Fruit fly (Drosophila melanogaster) whole organism, embryonic: Measurements from ENCODE around the gene Bcat.

Experiments used
- Abd-B ChIP-seq: fragments of 200-800 bp; sonication (Bioruptor generic); optimal IDR thresholded peaks from 2 replicates; lab custom pipeline; 2018; ENCODE audit warnings: missing biosample characterization, mild to moderate bottlenecking, missing genetic modification characterization, moderate library complexity
- Atf6 ChIP-seq: fragments of 200-800 bp; sonication (Bioruptor generic); IDR thresholded peaks from 2 replicates; pipeline ENCODE4 v1.3.6; 2022; ENCODE audit warnings: missing biosample characterization, missing genetic modification characterization
- Bgb ChIP-seq: fragments of 200-800 bp; sonication (Bioruptor generic); IDR thresholded peaks from 2 replicates; pipeline ENCODE4 v1.3.6; 2022; ENCODE audit warnings: missing biosample characterization, missing genetic modification characterization; ENCODE audit not compliant: partially characterized antibody
- CG1024 ChIP-seq: fragments of 200-800 bp; sonication (Bioruptor generic); IDR thresholded peaks from 2 replicates; pipeline ENCODE4 v1.3.6; 2022; ENCODE audit warnings: missing biosample characterization, missing genetic modification characterization
- CG12942 ChIP-seq: fragments of 200-800 bp; sonication (Bioruptor generic); optimal IDR thresholded peaks from 3 replicates; lab custom pipeline; 2016; ENCODE audit warnings: missing biosample characterization, missing genetic modification characterization
- CG13123 ChIP-seq: fragments of 200-800 bp; sonication (Bioruptor generic); optimal IDR thresholded peaks from 2 replicates; lab custom pipeline; 2016; ENCODE audit warnings: missing biosample characterization, missing genetic modification characterization
- CG13624 ChIP-seq: fragments of 200-800 bp; sonication (Bioruptor generic); optimal IDR thresholded peaks from 2 replicates; lab custom pipeline; 2016; ENCODE audit warnings: missing biosample characterization, missing genetic modification characterization
- CG14441 ChIP-seq: fragments of 200-800 bp; sonication (Bioruptor generic); IDR thresholded peaks from 2 replicates; pipeline ENCODE4 v1.3.6; 2022; ENCODE audit warnings: missing biosample characterization, missing genetic modification characterization
- CG14667 ChIP-seq: fragments of 200-800 bp; sonication (Bioruptor generic); IDR thresholded peaks from 2 replicates; pipeline ENCODE4 v1.3.6; 2022; ENCODE audit warnings: missing biosample characterization, missing genetic modification characterization
- CG15011 ChIP-seq: fragments of 200-800 bp; sonication (Bioruptor generic); optimal IDR thresholded peaks from 3 replicates; lab custom pipeline; 2018; ENCODE audit warnings: missing biosample characterization, mild to moderate bottlenecking, missing genetic modification characterization
- CG1647 ChIP-seq: fragments of 200-800 bp; sonication (Bioruptor generic); optimal IDR thresholded peaks from 3 replicates; lab custom pipeline; 2016; ENCODE audit warnings: missing biosample characterization, missing genetic modification characterization
- CG17186 ChIP-seq: fragments of 200-800 bp; sonication (Bioruptor generic); optimal IDR thresholded peaks from 3 replicates; lab custom pipeline; 2017; ENCODE audit warnings: missing biosample characterization, missing genetic modification reagents, missing genetic modification characterization
- CG18476 ChIP-seq: fragments of 200-800 bp; sonication (Bioruptor generic); optimal IDR thresholded peaks from 2 replicates; lab custom pipeline; 2016; ENCODE audit warnings: missing biosample characterization, mild to moderate bottlenecking, missing genetic modification characterization
- CG18599 ChIP-seq: fragments of 200-800 bp; sonication (Bioruptor generic); optimal IDR thresholded peaks from 3 replicates; lab custom pipeline; 2017; ENCODE audit warnings: missing biosample characterization, missing genetic modification characterization, mild to moderate bottlenecking, moderate library complexity, missing genetic modification reagents
- CG2120 ChIP-seq: fragments of 200-800 bp; sonication (Bioruptor generic); optimal IDR thresholded peaks from 3 replicates; lab custom pipeline; 2016; ENCODE audit warnings: missing biosample characterization, missing genetic modification characterization
- CG2202 ChIP-seq: fragments of 200-800 bp; sonication (Bioruptor generic); optimal IDR thresholded peaks from 2 replicates; lab custom pipeline; 2018; ENCODE audit warnings: missing biosample characterization, mild to moderate bottlenecking, missing genetic modification characterization
- CG2678 ChIP-seq: fragments of 200-800 bp; sonication (Bioruptor generic); optimal IDR thresholded peaks from 3 replicates; lab custom pipeline; 2019; ENCODE audit warnings: missing biosample characterization, mild to moderate bottlenecking, missing genetic modification characterization, moderate library complexity
- CG2875 ChIP-seq: fragments of 200-800 bp; sonication (Bioruptor generic); optimal IDR thresholded peaks from 2 replicates; lab custom pipeline; 2017; ENCODE audit warnings: missing biosample characterization, mild to moderate bottlenecking, missing genetic modification characterization, missing genetic modification reagents
- CG31224 ChIP-seq: fragments of 200-800 bp; sonication (Bioruptor generic); IDR thresholded peaks from 2 replicates; pipeline ENCODE4 v1.3.6; 2022; ENCODE audit warnings: missing biosample characterization, missing genetic modification characterization
- CG3995 ChIP-seq: fragments of 200-800 bp; sonication (Bioruptor generic); optimal IDR thresholded peaks from 3 replicates; lab custom pipeline; 2016; ENCODE audit warnings: missing biosample characterization, missing genetic modification characterization
- CG8944 ChIP-seq: fragments of 200-800 bp; sonication (Bioruptor generic); optimal IDR thresholded peaks from 3 replicates; lab custom pipeline; 2016; ENCODE audit warnings: missing biosample characterization, missing genetic modification characterization
- CG9609 ChIP-seq: fragments of 200-800 bp; sonication (Bioruptor generic); optimal IDR thresholded peaks from 3 replicates; lab custom pipeline; 2016; ENCODE audit warnings: missing biosample characterization, missing genetic modification characterization
- CG9876 ChIP-seq: fragments of 200-800 bp; sonication (Bioruptor generic); optimal IDR thresholded peaks from 2 replicates; lab custom pipeline; 2016; ENCODE audit warnings: missing biosample characterization, missing genetic modification characterization
- CG9932 ChIP-seq: fragments of 200-800 bp; sonication (Bioruptor generic); IDR thresholded peaks from 2 replicates; pipeline ENCODE4 v1.3.6; 2022; ENCODE audit warnings: missing biosample characterization, missing genetic modification characterization
- Dek ChIP-seq: fragments of 200-800 bp; sonication (Bioruptor generic); optimal IDR thresholded peaks from 3 replicates; lab custom pipeline; 2019; ENCODE audit warnings: missing biosample characterization, mild to moderate bottlenecking, missing genetic modification characterization, moderate library complexity
- Dp ChIP-seq: fragments of 200-800 bp; sonication (Bioruptor generic); optimal IDR thresholded peaks from 2 replicates; lab custom pipeline; 2018; ENCODE audit warnings: missing biosample characterization, mild to moderate bottlenecking, missing genetic modification characterization, moderate library complexity
- Elba2 ChIP-seq: fragments of 200-800 bp; sonication (Bioruptor generic); optimal IDR thresholded peaks from 3 replicates; lab custom pipeline; 2016; ENCODE audit warnings: missing biosample characterization, missing genetic modification characterization
- Fer3 ChIP-seq: fragments of 200-800 bp; sonication (Bioruptor generic); optimal IDR thresholded peaks from 2 replicates; lab custom pipeline; 2018; ENCODE audit warnings: missing biosample characterization, mild to moderate bottlenecking, missing genetic modification characterization, moderate library complexity
- Gsc ChIP-seq: fragments of 200-800 bp; sonication (Bioruptor generic); IDR thresholded peaks from 2 replicates; pipeline ENCODE4 v1.3.6; 2022; ENCODE audit warnings: missing biosample characterization, missing genetic modification characterization
- H2.0 ChIP-seq: fragments of 200-800 bp; sonication (Bioruptor generic); IDR thresholded peaks from 2 replicates; pipeline ENCODE4 v1.3.6; 2022; ENCODE audit warnings: missing biosample characterization, missing genetic modification characterization
- HLH3B ChIP-seq: fragments of 200-800 bp; sonication (Bioruptor generic); IDR thresholded peaks from 2 replicates; pipeline ENCODE4 v1.3.6; 2022; ENCODE audit warnings: missing biosample characterization, missing genetic modification characterization
- HLH4C ChIP-seq: fragments of 200-800 bp; sonication (Bioruptor generic); IDR thresholded peaks from 3 replicates; pipeline ENCODE4 v1.3.6; 2022; ENCODE audit warnings: missing biosample characterization, missing genetic modification characterization; ENCODE audit not compliant: partially characterized antibody
- HmgD ChIP-seq: fragments of 200-800 bp; sonication (Bioruptor generic); optimal IDR thresholded peaks from 3 replicates; lab custom pipeline; 2016; ENCODE audit warnings: missing biosample characterization, missing genetic modification characterization
- Hr3 ChIP-seq: fragments of 200-800 bp; sonication (Bioruptor generic); optimal IDR thresholded peaks from 3 replicates; lab custom pipeline; 2016; ENCODE audit warnings: missing biosample characterization, missing genetic modification characterization
- Lhr ChIP-seq: fragments of 200-800 bp; sonication (Bioruptor generic); optimal IDR thresholded peaks from 3 replicates; lab custom pipeline; 2017; ENCODE audit warnings: mild to moderate bottlenecking, missing biosample characterization, missing genetic modification reagents, missing genetic modification characterization
- Max ChIP-seq: fragments of 200-800 bp; sonication (Bioruptor generic); optimal IDR thresholded peaks from 2 replicates; lab custom pipeline; 2016; ENCODE audit warnings: missing biosample characterization, mild to moderate bottlenecking, missing genetic modification characterization
- Nf-YB ChIP-seq: fragments of 200-800 bp; sonication (Bioruptor generic); optimal IDR thresholded peaks from 3 replicates; lab custom pipeline; 2019; ENCODE audit warnings: missing biosample characterization, mild to moderate bottlenecking, missing genetic modification characterization, moderate library complexity
- Oli ChIP-seq: fragments of 200-800 bp; sonication (Bioruptor generic); optimal IDR thresholded peaks from 2 replicates; lab custom pipeline; 2018; ENCODE audit warnings: missing biosample characterization, mild to moderate bottlenecking, missing genetic modification characterization, moderate library complexity
- abd-A ChIP-seq: fragments of 200-800 bp; sonication (Bioruptor generic); optimal IDR thresholded peaks from 3 replicates; lab custom pipeline; 2019; ENCODE audit warnings: missing biosample characterization, mild to moderate bottlenecking, missing genetic modification characterization, moderate library complexity
- chm ChIP-seq: fragments of 200-800 bp; sonication (Bioruptor generic); IDR thresholded peaks from 2 replicates; pipeline ENCODE4 v1.3.6; 2022; ENCODE audit warnings: missing biosample characterization, missing genetic modification characterization
- danr ChIP-seq: fragments of 200-800 bp; sonication (Bioruptor generic); IDR thresholded peaks from 2 replicates; pipeline ENCODE4 v1.3.6; 2022; ENCODE audit warnings: missing biosample characterization, missing genetic modification characterization
- dmrt11E ChIP-seq: fragments of 200-800 bp; sonication (Bioruptor generic); optimal IDR thresholded peaks from 3 replicates; lab custom pipeline; 2018; ENCODE audit warnings: missing biosample characterization, mild to moderate bottlenecking, missing genetic modification characterization, moderate library complexity
- ind ChIP-seq: fragments of 200-800 bp; sonication (Bioruptor generic); optimal IDR thresholded peaks from 3 replicates; lab custom pipeline; 2016; ENCODE audit warnings: missing biosample characterization, missing genetic modification characterization
- otp ChIP-seq: fragments of 200-800 bp; sonication (Bioruptor generic); IDR thresholded peaks from 3 replicates; pipeline ENCODE4, ENCODE4 v1.3.6; 2022; ENCODE audit warnings: missing biosample characterization, missing genetic modification characterization
- pan ChIP-seq, 4 experiments: fragments of >200 bp in 3 of 4; fragments of 200-800 bp in 1 of 4; sonication (Bioruptor generic) in 1 of 4; optimal IDR thresholded peaks in 3 of 4; IDR thresholded peaks in 1 of 4; 2 replicates each; pipeline versions ENCODE4 v1.3.6 to Lab custom; 2017 to 2022; ENCODE audit warnings: missing biosample characterization in 2 of 4, missing genetic modification characterization in 2 of 4, mixed read lengths in 1 of 4
- peb ChIP-seq: fragments of 200-800 bp; sonication (Bioruptor generic); IDR thresholded peaks from 2 replicates; pipeline ENCODE4 v1.3.6; 2022; ENCODE audit warnings: missing biosample characterization, missing genetic modification characterization
- psq ChIP-seq: fragments of 200-800 bp; sonication (Bioruptor generic); optimal IDR thresholded peaks from 2 replicates; lab custom pipeline; 2017; ENCODE audit warnings: missing biosample characterization, missing genetic modification characterization
- pzg ChIP-seq: fragments of 200-800 bp; sonication (Bioruptor generic); optimal IDR thresholded peaks from 3 replicates; lab custom pipeline; 2018; ENCODE audit warnings: missing biosample characterization, mild to moderate bottlenecking, missing genetic modification characterization, moderate library complexity
- row ChIP-seq: fragments of 200-800 bp; sonication (Bioruptor generic); IDR thresholded peaks from 3 replicates; pipeline ENCODE4 v1.3.6; 2022; ENCODE audit warnings: missing biosample characterization, missing genetic modification characterization
- run ChIP-seq: fragments of 200-800 bp; sonication (Bioruptor generic); optimal IDR thresholded peaks from 3 replicates; lab custom pipeline; 2018; ENCODE audit warnings: missing biosample characterization, mild to moderate bottlenecking, missing genetic modification characterization
- sim ChIP-seq: fragments of 200-800 bp; sonication (Bioruptor generic); IDR thresholded peaks from 2 replicates; pipeline ENCODE4 v1.3.6; 2022; ENCODE audit warnings: missing biosample characterization, missing genetic modification characterization
- tgo ChIP-seq: fragments of 200-800 bp; sonication (Bioruptor generic); IDR thresholded peaks from 3 replicates; pipeline ENCODE4 v1.3.6; 2022; ENCODE audit warnings: missing biosample characterization, missing genetic modification characterization
- usp ChIP-seq: fragments of >200 bp; optimal IDR thresholded peaks from 2 replicates; lab custom pipeline; 2017; ENCODE audit warnings: missing biosample characterization, missing genetic modification characterization

The Bcat gene

dm6 chrX:13376520-13376919, 20.2 kb upstream of the Bcat start (continued):
- TF ChIP-seq danr: no peak
- no peak for TF ChIP-seq H2.0 (GFP tag; lab: Robert Waterston, UW)
- TF ChIP-seq usp (GFP tag; lab: Kevin White, UChicago): no peak
- no peak for TF ChIP-seq psq (GFP tag; lab: Kevin White, UChicago)
- peak; percentile 15 for TF ChIP-seq CG9609 (GFP tag; lab: Kevin White, UChicago)
- TF ChIP-seq CG17186 (GFP tag; lab: Kevin White, UChicago): no peak
- TF ChIP-seq CG13624 (GFP tag; lab: Kevin White, UChicago): no peak
- TF ChIP-seq CG1647: no peak
- no peak for TF ChIP-seq CG3995 (GFP tag; lab: Kevin White, UChicago)
- TF ChIP-seq Elba2: no peak
- no peak for TF ChIP-seq HLH3B (GFP tag; lab: Robert Waterston, UW)
- TF ChIP-seq Lhr (GFP tag; lab: Kevin White, UChicago): no peak
- TF ChIP-seq ind: peak; percentile 3
- no peak for TF ChIP-seq CG9876 (GFP tag; lab: Kevin White, UChicago)
- TF ChIP-seq Dp (GFP tag; lab: Kevin White, UChicago): no peak
- no peak for TF ChIP-seq CG31224
- TF ChIP-seq CG14667 (GFP tag; lab: Robert Waterston, UW): no peak
- no peak for TF ChIP-seq Bgb (GFP tag; lab: Robert Waterston, UW)
- TF ChIP-seq CG2120: peak; percentile 71
- peak; percentile 51; the same call in 2 of the 3 replicates for TF ChIP-seq row (GFP tag; lab: Robert Waterston, UW)
- no peak for TF ChIP-seq CG2202
- TF ChIP-seq Nf-YB (GFP tag; lab: Kevin White, UChicago): no peak
- no peak for TF ChIP-seq CG13123 (GFP tag; lab: Kevin White, UChicago)
- no peak for TF ChIP-seq CG1024 (GFP tag; lab: Robert Waterston, UW)
- no peak for TF ChIP-seq CG8944 (GFP tag; lab: Kevin White, UChicago)
- no peak for TF ChIP-seq Abd-B (GFP tag; lab: Kevin White, UChicago)
- TF ChIP-seq HmgD (GFP tag; lab: Kevin White, UChicago): no peak
- peak; percentile 6 for TF ChIP-seq CG15011 (GFP tag; lab: Kevin White, UChicago)
- TF ChIP-seq abd-A: no peak
- TF ChIP-seq chm (GFP tag; lab: Robert Waterston, UW): no peak
- no peak for TF ChIP-seq run
- TF ChIP-seq CG14441 (GFP tag; lab: Robert Waterston, UW): no peak

- no peak for TF ChIP-seq peb (GFP tag; lab: Robert Waterston, UW)
- TF ChIP-seq Elba2: no peak
- TF ChIP-seq CG18599 (GFP tag; lab: Kevin White, UChicago): peak; percentile 39
- TF ChIP-seq pzg (GFP tag; lab: Kevin White, UChicago): peak; percentile 14
- no peak for TF ChIP-seq Gsc (GFP tag; lab: Robert Waterston, UW)
- TF ChIP-seq pan (optimal IDR thresholded peaks at IDR 0.05; lab: Kevin White, UChicago): no peak
- TF ChIP-seq pan (GFP tag; optimal IDR thresholded peaks at IDR 0.05 in 1 of 2, IDR thresholded peaks at IDR 0.05 in 1 of 2): peak in 1 of 2 experiments; percentile 63
- TF ChIP-seq CG2678: peak; percentile 39
- peak; percentile 26 for TF ChIP-seq CG12942 (GFP tag; lab: Kevin White, UChicago)
- peak; percentile 64; the same call in 1 of the 3 replicates for TF ChIP-seq otp
- no peak for TF ChIP-seq HLH4C
- peak; percentile 51 for TF ChIP-seq Dek (tag; lab: Kevin White, UChicago)
- peak; percentile 77 for TF ChIP-seq CG9932
- no peak for TF ChIP-seq dmrt11E (tag; lab: Kevin White, UChicago)
- TF ChIP-seq CG18476: no peak
- TF ChIP-seq Atf6 (GFP tag; lab: Robert Waterston, UW): peak; percentile 62
- TF ChIP-seq sim (GFP tag; lab: Robert Waterston, UW): no peak
- TF ChIP-seq Max (GFP tag; lab: Kevin White, UChicago): peak; percentile 32
- TF ChIP-seq tgo: no peak
- no peak for TF ChIP-seq CG2875 (GFP tag; lab: Kevin White, UChicago)
- TF ChIP-seq Fer3: peak; percentile 32
- TF ChIP-seq Oli (tag; lab: Kevin White, UChicago): peak; percentile 4
- TF ChIP-seq Hr3 (GFP tag; lab: Kevin White, UChicago): peak; percentile 27
These were observed 12.9 kb upstream of the Bcat start for dm6 chrX:13383770-13384169.
